Worm (Caenorhabditis elegans) whole organism, young adult: ENCODE data around the gene F13A2.4.

Experiments
- F57A8.1 ChIP-seq: fragments of 200-800 bp; sonication (Bioruptor generic); optimal IDR thresholded peaks from 2 replicates; lab custom pipeline; 2018; ENCODE audit warnings: mild to moderate bottlenecking, missing genetic modification characterization, moderate library complexity, missing compliant biosample characterization
- Y79H2A.3 ChIP-seq: fragments of 200-800 bp; sonication (Bioruptor generic); conservative IDR thresholded peaks from 2 replicates; pipeline ENCODE4 v1.3.6; 2022; ENCODE audit warnings: missing genetic modification reagents, missing genetic modification characterization, missing compliant biosample characterization
- ama-1 ChIP-seq, 3 experiments: fragments of 150-350 bp in 1 of 3; sonication (generic microtip) in 2 of 3; optimal IDR thresholded peaks; 2 replicates each; lab custom pipeline; 2014 to 2018; ENCODE audit warnings: missing biosample characterization in 2 of 3, missing genetic modification characterization in 2 of 3, missing genetic modification reagents in 2 of 3
- athp-1 ChIP-seq: sonication (generic microtip); optimal IDR thresholded peaks from 2 replicates; lab custom pipeline; 2017; ENCODE audit warnings: mild to moderate bottlenecking, missing genetic modification characterization, missing compliant biosample characterization
- attf-5 ChIP-seq: fragments of 200-800 bp; sonication (Bioruptor generic); optimal IDR thresholded peaks from 2 replicates; lab custom pipeline; 2018; ENCODE audit warnings: mild to moderate bottlenecking, missing genetic modification characterization, missing compliant biosample characterization
- dpl-1 ChIP-seq: fragments of 150-350 bp; optimal IDR thresholded peaks from 2 replicates; lab custom pipeline; 2014; ENCODE audit warnings: missing biosample characterization, missing genetic modification reagents, missing genetic modification characterization
- hrde-1 ChIP-seq: sonication (generic microtip); optimal IDR thresholded peaks from 2 replicates; lab custom pipeline; 2016; ENCODE audit warnings: missing genetic modification characterization, mild to moderate bottlenecking, missing compliant biosample characterization, moderate library complexity, missing genotype, missing genetic modification reagents, borderline replicate concordance
- let-607 ChIP-seq, 2 experiments: fragments of 200-800 bp in 1 of 2; sonication (Bioruptor generic) in 1 of 2; sonication (generic microtip) in 1 of 2; optimal IDR thresholded peaks; 2 replicates each; lab custom pipeline; 2016 to 2018; ENCODE audit warnings: mild to moderate bottlenecking in 2 of 2, missing compliant biosample characterization in 2 of 2, missing genetic modification characterization in 2 of 2, moderate library complexity in 2 of 2, missing genotype in 1 of 2
- mes-4 ChIP-seq: sonication (generic microtip); optimal IDR thresholded peaks from 2 replicates; lab custom pipeline; 2016; ENCODE audit warnings: missing genotype, missing genetic modification characterization, missing compliant biosample characterization
- somi-1 ChIP-seq: fragments of 200-800 bp; sonication (Bioruptor generic); optimal IDR thresholded peaks from 2 replicates; lab custom pipeline; 2018; ENCODE audit warnings: mild to moderate bottlenecking, missing genetic modification characterization, missing compliant biosample characterization

ce11 chrV:4398127-4398526 lies 1.9 kb downstream of the F13A2.4 start:
- TF ChIP-seq Y79H2A.3 = no peak
- TF ChIP-seq athp-1 (tag; lab: Kevin White, UChicago) = no peak
- TF ChIP-seq attf-5 (GFP tag; lab: Kevin White, UChicago) = no peak
- TF ChIP-seq mes-4 = no peak
- no peak for TF ChIP-seq let-607 (tag; optimal IDR thresholded peaks at IDR 0.05; lab: Kevin White, UChicago)
- TF ChIP-seq hrde-1 (tag; lab: Kevin White, UChicago) = no peak
- TF ChIP-seq dpl-1 (GFP tag; lab: Kevin White, UChicago) = no peak
- TF ChIP-seq ama-1 (optimal IDR thresholded peaks at IDR 0.05; lab: Kevin White, UChicago) = no peak
- no peak for TF ChIP-seq ama-1 (GFP tag; optimal IDR thresholded peaks at IDR 0.05; lab: Kevin White, UChicago)
- TF ChIP-seq F57A8.1 (GFP tag; lab: Kevin White, UChicago) = no peak
- no peak for TF ChIP-seq somi-1 (GFP tag; lab: Kevin White, UChicago)
